Fruit fly (Drosophila melanogaster) whole organism, prepupa: ENCODE data around the gene CG17198.

ENCODE experiments used
- Blimp-1 ChIP-seq: fragments of 200-800 bp; sonication (Bioruptor generic); optimal IDR thresholded peaks from 3 replicates; lab custom pipeline; 2017; ENCODE audit warnings: missing biosample characterization, missing genetic modification characterization, mild to moderate bottlenecking, moderate library complexity, missing genetic modification reagents
- CG11294 ChIP-seq: fragments of 200-800 bp; sonication (Bioruptor generic); IDR thresholded peaks from 2 replicates; pipeline ENCODE4 v1.3.6; 2022; ENCODE audit warnings: missing biosample characterization, missing genetic modification characterization
- CG11762 ChIP-seq: fragments of 200-800 bp; sonication (Bioruptor generic); optimal IDR thresholded peaks from 3 replicates; lab custom pipeline; 2016; ENCODE audit warnings: missing biosample characterization, missing genetic modification characterization; ENCODE audit not compliant: insufficient read depth
- CG15336 ChIP-seq: fragments of 200-800 bp; sonication (Bioruptor generic); IDR thresholded peaks from 2 replicates; pipeline ENCODE4 v1.3.6; 2022; ENCODE audit warnings: missing biosample characterization, missing genetic modification characterization
- CG1621 ChIP-seq: fragments of 200-800 bp; sonication (Bioruptor generic); optimal IDR thresholded peaks from 3 replicates; lab custom pipeline; 2018; ENCODE audit warnings: missing biosample characterization, mild to moderate bottlenecking, missing genetic modification characterization
- CG16779 ChIP-seq: fragments of 200-800 bp; sonication (Bioruptor generic); optimal IDR thresholded peaks from 3 replicates; lab custom pipeline; 2017; ENCODE audit warnings: missing biosample characterization, mild to moderate bottlenecking, missing genetic modification characterization
- CG3032 ChIP-seq: fragments of 200-800 bp; optimal IDR thresholded peaks from 2 replicates; lab custom pipeline; 2019; ENCODE audit warnings: missing biosample characterization, mild to moderate bottlenecking, missing genetic modification characterization, moderate library complexity
- CG31627 ChIP-seq: fragments of 200-800 bp; sonication (Bioruptor generic); optimal IDR thresholded peaks from 3 replicates; lab custom pipeline; 2016; ENCODE audit warnings: missing biosample characterization, missing genetic modification characterization
- CG3919 ChIP-seq: fragments of 200-800 bp; sonication (Bioruptor generic); optimal IDR thresholded peaks from 3 replicates; lab custom pipeline; 2016; ENCODE audit warnings: missing biosample characterization, missing genetic modification characterization
- CG4318 ChIP-seq: fragments of 200-800 bp; sonication (Bioruptor generic); optimal IDR thresholded peaks from 3 replicates; lab custom pipeline; 2017; ENCODE audit warnings: missing biosample characterization, mild to moderate bottlenecking, missing genetic modification characterization
- CG6163 ChIP-seq: fragments of 200-800 bp; sonication (Bioruptor generic); IDR thresholded peaks from 3 replicates; pipeline ENCODE4 v1.3.6; 2022; ENCODE audit warnings: missing biosample characterization, missing genetic modification characterization
- CG6276 ChIP-seq: fragments of 200-800 bp; sonication (Bioruptor generic); optimal IDR thresholded peaks from 2 replicates; lab custom pipeline; 2017; ENCODE audit warnings: missing biosample characterization, mild to moderate bottlenecking, missing genetic modification characterization
- CG6808 ChIP-seq: fragments of 200-800 bp; sonication (Bioruptor generic); optimal IDR thresholded peaks from 3 replicates; lab custom pipeline; 2017; ENCODE audit warnings: missing biosample characterization, missing genetic modification characterization, mild to moderate bottlenecking, moderate library complexity, missing genetic modification reagents
- CG9139 ChIP-seq: fragments of 200-800 bp; sonication (Bioruptor generic); optimal IDR thresholded peaks from 3 replicates; lab custom pipeline; 2017; ENCODE audit warnings: missing biosample characterization, mild to moderate bottlenecking, missing genetic modification characterization
- Eip78C ChIP-seq: fragments of 200-800 bp; sonication (Bioruptor generic); peaks from one replicate; lab custom pipeline; 2016; ENCODE audit warnings: missing biosample characterization, missing genetic modification characterization
- Eip93F ChIP-seq: fragments of 200-800 bp; sonication (Bioruptor generic); optimal IDR thresholded peaks from 2 replicates; lab custom pipeline; 2016; ENCODE audit warnings: missing biosample characterization, mild to moderate bottlenecking, missing genetic modification characterization
- Ets96B ChIP-seq: fragments of 200-800 bp; optimal IDR thresholded peaks from 2 replicates; lab custom pipeline; 2019; ENCODE audit warnings: missing biosample characterization, mild to moderate bottlenecking, missing genetic modification characterization, moderate library complexity
- Gug ChIP-seq: fragments of 200-800 bp; sonication (Bioruptor generic); IDR thresholded peaks from 2 replicates; pipeline ENCODE4 v1.3.6; 2022; ENCODE audit warnings: missing biosample characterization, missing genetic modification characterization
- Hr38 ChIP-seq: sonication (Bioruptor generic); optimal IDR thresholded peaks from 2 replicates; lab custom pipeline; 2016; ENCODE audit warnings: missing biosample characterization, missing genetic modification characterization
- Hr39 ChIP-seq: fragments of 200-800 bp; sonication (Bioruptor generic); optimal IDR thresholded peaks from 2 replicates; lab custom pipeline; 2016; ENCODE audit warnings: missing biosample characterization, missing genetic modification characterization
- Met ChIP-seq: fragments of 200-800 bp; sonication (Bioruptor generic); optimal IDR thresholded peaks from 3 replicates; lab custom pipeline; 2016; ENCODE audit warnings: missing biosample characterization, missing genetic modification characterization
- OdsH ChIP-seq: fragments of 200-800 bp; sonication (Bioruptor generic); optimal IDR thresholded peaks from 3 replicates; lab custom pipeline; 2016; ENCODE audit warnings: missing biosample characterization, missing genetic modification characterization
- Smox ChIP-seq: fragments of 200-800 bp; sonication (Bioruptor generic); optimal IDR thresholded peaks from 3 replicates; lab custom pipeline; 2016; ENCODE audit warnings: missing biosample characterization, missing genetic modification characterization
- Sox102F ChIP-seq: fragments of 200-800 bp; sonication (Bioruptor generic); optimal IDR thresholded peaks from 2 replicates; lab custom pipeline; 2016; ENCODE audit warnings: missing biosample characterization, mild to moderate bottlenecking, missing genetic modification characterization
- Sox14 ChIP-seq: fragments of 200-800 bp; sonication (Bioruptor generic); optimal IDR thresholded peaks from 3 replicates; lab custom pipeline; 2016; ENCODE audit warnings: missing biosample characterization, missing genetic modification characterization
- Sox15 ChIP-seq: fragments of 200-800 bp; sonication (Bioruptor generic); optimal IDR thresholded peaks from 3 replicates; lab custom pipeline; 2016; ENCODE audit warnings: missing biosample characterization, missing genetic modification characterization
- acj6 ChIP-seq: fragments of 200-800 bp; sonication (Bioruptor generic); optimal IDR thresholded peaks from 3 replicates; lab custom pipeline; 2016; ENCODE audit warnings: missing biosample characterization, missing genetic modification characterization
- cyc ChIP-seq: fragments of 200-800 bp; sonication (Bioruptor generic); optimal IDR thresholded peaks from 3 replicates; lab custom pipeline; 2016; ENCODE audit warnings: missing biosample characterization, missing genetic modification characterization
- dsx ChIP-seq: fragments of 200-800 bp; optimal IDR thresholded peaks from 3 replicates; lab custom pipeline; 2019; ENCODE audit warnings: missing biosample characterization, mild to moderate bottlenecking, missing genetic modification characterization, moderate library complexity; ENCODE audit not compliant: poor library complexity, severe bottlenecking
- fd85E ChIP-seq: fragments of 200-800 bp; sonication (Bioruptor generic); optimal IDR thresholded peaks from 3 replicates; lab custom pipeline; 2016; ENCODE audit warnings: missing biosample characterization, missing genetic modification characterization
- fkh ChIP-seq: fragments of 200-800 bp; sonication (Bioruptor generic); optimal IDR thresholded peaks from 3 replicates; lab custom pipeline; 2017; ENCODE audit warnings: missing biosample characterization, mild to moderate bottlenecking, missing genetic modification characterization, moderate library complexity
- net ChIP-seq: fragments of 200-800 bp; sonication (Bioruptor generic); optimal IDR thresholded peaks from 3 replicates; lab custom pipeline; 2016; ENCODE audit warnings: missing biosample characterization, missing genetic modification characterization
- pdm3 ChIP-seq: fragments of 200-800 bp; sonication (Bioruptor generic); optimal IDR thresholded peaks from 3 replicates; lab custom pipeline; 2016; ENCODE audit warnings: missing biosample characterization, missing genetic modification characterization
- salr ChIP-seq, 2 experiments: fragments of 200-800 bp; sonication (Bioruptor generic); optimal IDR thresholded peaks; 3 replicates each; lab custom pipeline; 2016 to 2018; ENCODE audit warnings: missing biosample characterization in 2 of 2, missing genetic modification characterization in 2 of 2, mild to moderate bottlenecking in 1 of 2
- spab ChIP-seq: fragments of 200-800 bp; sonication (Bioruptor generic); optimal IDR thresholded peaks from 2 replicates; lab custom pipeline; 2017; ENCODE audit warnings: missing biosample characterization, mild to moderate bottlenecking, missing genetic modification characterization, missing genetic modification reagents
- ss ChIP-seq, 2 experiments: fragments of 200-800 bp; sonication (Bioruptor generic); optimal IDR thresholded peaks; 2 replicates in 1 of 2; 3 replicates in 1 of 2; lab custom pipeline; 2017 to 2018; ENCODE audit warnings: mild to moderate bottlenecking in 2 of 2, missing biosample characterization in 2 of 2, missing genetic modification characterization in 2 of 2, moderate library complexity in 1 of 2
- svp ChIP-seq: fragments of 200-800 bp; sonication (Bioruptor generic); peaks from one replicate; lab custom pipeline; 2016; ENCODE audit warnings: missing biosample characterization, missing genetic modification characterization
- topi ChIP-seq: fragments of 200-800 bp; sonication (Bioruptor generic); optimal IDR thresholded peaks from 3 replicates; lab custom pipeline; 2016; ENCODE audit warnings: missing biosample characterization, missing genetic modification characterization
- vri ChIP-seq: fragments of 200-800 bp; sonication (Bioruptor generic); optimal IDR thresholded peaks from 3 replicates; lab custom pipeline; 2016; ENCODE audit warnings: missing biosample characterization, mild to moderate bottlenecking, missing genetic modification characterization

The CG17198 gene

dm6 chr3R:25755864-25756507, 19.2 kb downstream of the CG17198 start:
- no peak for TF ChIP-seq CG6808 (GFP tag; lab: Kevin White, UChicago)
- peak; percentile 87 for TF ChIP-seq svp (GFP tag; lab: Kevin White, UChicago)
- TF ChIP-seq net (GFP tag; lab: Kevin White, UChicago) = no peak

dm6 chr3R:25754844-25755429, 20.2 kb downstream of the CG17198 start:
- TF ChIP-seq Met (GFP tag; lab: Kevin White, UChicago) (no peak), Eip78C (GFP tag; lab: Kevin White, UChicago) (peak; percentile 85), salr (GFP tag; optimal IDR thresholded peaks at IDR 0.05; lab: Kevin White, UChicago) (no peak), CG6808 (GFP tag; lab: Kevin White, UChicago) (no peak), Sox14 (no peak), CG6163 (GFP tag; lab: Robert Waterston, UW) (no peak), CG11762 (GFP tag; lab: Kevin White, UChicago) (no peak), Blimp-1 (no peak), cyc (GFP tag; lab: Kevin White, UChicago) (no peak), CG11294 (no peak), fkh (GFP tag; lab: Kevin White, UChicago) (peak; percentile 47), pdm3 (GFP tag; lab: Kevin White, UChicago) (no peak), CG1621 (tag; lab: Kevin White, UChicago) (no peak), Hr38 (GFP tag; lab: Kevin White, UChicago) (no peak), CG3919 (GFP tag; lab: Kevin White, UChicago) (no peak), OdsH (GFP tag; lab: Kevin White, UChicago) (no peak), svp (GFP tag; lab: Kevin White, UChicago) (peak; percentile 91), spab (no peak), CG31627 (GFP tag; lab: Kevin White, UChicago) (no peak), CG4318 (GFP tag; lab: Kevin White, UChicago) (no peak), ss (GFP tag; optimal IDR thresholded peaks at IDR 0.05; lab: Kevin White, UChicago) (no peak), CG9139 (GFP tag; lab: Kevin White, UChicago) (no peak), topi (GFP tag; lab: Kevin White, UChicago) (peak; percentile 8), dsx (GFP tag; lab: Kevin White, UChicago) (peak; percentile 47), CG3032 (tag; lab: Kevin White, UChicago) (peak; percentile 15), Gug (GFP tag; lab: Robert Waterston, UW) (0 out of 2 replicates have a peak, but pooled peaks have one; percentile 15), CG15336 (GFP tag; lab: Robert Waterston, UW) (no peak)

- no peak for TF ChIP-seq vri (GFP tag; lab: Kevin White, UChicago)
- TF ChIP-seq Sox15 (GFP tag; lab: Kevin White, UChicago) = no peak
- no peak for TF ChIP-seq Hr39 (GFP tag; lab: Kevin White, UChicago)
- 0 out of 3 replicates have a peak, but pooled peaks have one; percentile 33 for TF ChIP-seq CG6163 (GFP tag; lab: Robert Waterston, UW)
- TF ChIP-seq CG16779 (tag; lab: Kevin White, UChicago) = no peak
- no peak for TF ChIP-seq CG4318 (GFP tag; lab: Kevin White, UChicago)
- TF ChIP-seq Eip93F (GFP tag; lab: Kevin White, UChicago) = no peak
- TF ChIP-seq Sox14 = no peak
- TF ChIP-seq dsx (GFP tag; lab: Kevin White, UChicago) = peak; percentile 60
- no peak for TF ChIP-seq salr (GFP tag; optimal IDR thresholded peaks at IDR 0.05; lab: Kevin White, UChicago)
- TF ChIP-seq acj6 (GFP tag; lab: Kevin White, UChicago) = no peak
- TF ChIP-seq Eip78C (GFP tag; lab: Kevin White, UChicago) = peak; percentile 55
- no peak for TF ChIP-seq Ets96B (tag; lab: Kevin White, UChicago)
- no peak for TF ChIP-seq fd85E
- TF ChIP-seq Smox (GFP tag; lab: Kevin White, UChicago) = no peak
- TF ChIP-seq Sox102F (GFP tag; lab: Kevin White, UChicago) = no peak
- peak; percentile 68 for TF ChIP-seq CG6276
- no peak for TF ChIP-seq CG11294
- TF ChIP-seq Blimp-1 = no peak
Observed at dm6 chr3R:25753798-25754197, 21.4 kb downstream of the CG17198 start.
